Worm (Caenorhabditis elegans): Measurements from ENCODE around the gene K05F1.10.

DNA sequence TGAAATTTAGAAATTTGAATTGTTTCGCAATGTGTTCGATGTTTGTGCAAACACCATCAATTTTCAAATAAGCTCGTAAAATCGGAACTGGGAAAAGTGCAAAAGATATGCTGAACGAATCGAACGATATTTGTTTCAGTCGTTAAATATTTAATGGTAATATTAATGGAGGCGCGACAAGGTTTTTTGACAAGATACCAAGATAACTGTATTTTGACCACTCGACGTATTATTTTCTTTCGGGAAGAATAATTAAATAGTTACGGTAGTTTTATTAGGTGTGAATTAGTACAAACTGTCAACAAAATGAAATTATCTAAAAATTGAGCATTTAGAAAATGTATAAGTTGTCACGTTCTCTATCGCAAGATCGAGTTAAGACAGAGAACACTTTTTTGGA, 985 bp downstream of the K05F1.10 start:
- no peak for TF ChIP-seq ama-1 (optimal IDR thresholded peaks at IDR 0.05)
- TF ChIP-seq hnd-1 (tag; optimal IDR thresholded peaks at IDR 0.05), result no peak
- no peak for TF ChIP-seq flt-1 (GFP tag; IDR thresholded peaks at IDR 0.05)
- TF ChIP-seq sea-1 (GFP tag; conservative IDR thresholded peaks at IDR 0.05), result no peak
- no peak for TF ChIP-seq scrt-1 (GFP tag; IDR thresholded peaks at IDR 0.05)
- no peak for TF ChIP-seq hmg-4 (GFP tag; optimal IDR thresholded peaks at IDR 0.05)
